Fruit fly (Drosophila melanogaster): ENCODE data around the gene LSm-4.

Gene LSm-4

DNA sequence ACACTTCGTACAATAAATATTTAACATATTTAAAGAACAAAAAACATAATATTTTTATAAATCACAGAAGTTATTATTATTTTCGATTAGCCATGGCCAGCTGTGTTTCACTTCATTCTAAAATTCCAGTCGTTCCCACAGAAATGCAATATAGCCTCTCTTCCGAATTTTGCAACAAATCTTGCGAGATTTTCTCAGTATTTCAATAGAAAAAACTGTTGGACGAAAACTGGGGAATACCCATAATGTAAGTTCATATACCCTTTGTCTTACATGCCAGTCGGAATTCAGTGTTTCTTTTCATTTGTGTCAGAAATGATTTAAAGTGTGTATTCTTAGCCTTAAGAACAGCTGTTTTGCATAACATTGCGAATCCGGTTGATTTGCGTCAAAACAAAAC lies 48.5 kb downstream of the LSm-4 start, which contains the start of the genes CtsL4 and ClpP (continued):
- TF ChIP-seq MBD-R2 (GFP tag; IDR thresholded peaks at IDR 0.05) (peak; percentile 95), Hr51 (GFP tag; optimal IDR thresholded peaks at IDR 0.05) (peak in 1 of 2 experiments; percentile 2), CG4282 (GFP tag; optimal IDR thresholded peaks at IDR 0.05) (peak; percentile 2), CG10366 (GFP tag; IDR thresholded peaks at IDR 0.05) (peak; percentile 38; the same call in 1 of the 2 replicates), pzg (GFP tag; optimal IDR thresholded peaks at IDR 0.05) (peak; percentile 72), rib (GFP tag; IDR thresholded peaks at IDR 0.05) (peak; percentile 83), CG12299 (tag; optimal IDR thresholded peaks at IDR 0.05) (peak; percentile 39), CG10959 (GFP tag; IDR thresholded peaks at IDR 0.05) (no peak), CG33213 (GFP tag; optimal IDR thresholded peaks at IDR 0.05) (peak; percentile 15), ham (GFP tag; IDR thresholded peaks at IDR 0.05) (no peak), CG15514 (GFP tag; optimal IDR thresholded peaks at IDR 0.05) (peak; percentile 53), Hr3 (GFP tag; optimal IDR thresholded peaks at IDR 0.05) (peak; percentile 51), Optix (GFP tag; IDR thresholded peaks at IDR 0.05) (peak; percentile 28; the same call in 1 of the 3 replicates), ewg (GFP tag; optimal IDR thresholded peaks at IDR 0.05) (no peak), CG11456 (GFP tag; IDR thresholded peaks at IDR 0.05) (peak; percentile 35; the same call in 1 of the 3 replicates), emc (GFP tag; optimal IDR thresholded peaks at IDR 0.05) (no peak), Xrp1 (GFP tag; IDR thresholded peaks at IDR 0.05) (peak; percentile 33; the same call in 1 of the 2 replicates), jumu (GFP tag; optimal IDR thresholded peaks at IDR 0.05) (no peak), HLH4C (GFP tag; IDR thresholded peaks at IDR 0.05; ENCODE audit: partially characterized antibody) (no peak), zen2 (GFP tag; IDR thresholded peaks at IDR 0.05; ENCODE audit: partially characterized antibody) (no peak), CG15601 (tag; optimal IDR thresholded peaks at IDR 0.05) (peak; percentile 39), unpg (GFP tag; optimal IDR thresholded peaks at IDR 0.05) (no peak), vfl (GFP tag; optimal IDR thresholded peaks at IDR 0.05) (peak; percentile 43), pita (GFP tag; optimal IDR thresholded peaks at IDR 0.05) (no peak), CG12942 (GFP tag; optimal IDR thresholded peaks at IDR 0.05) (peak; percentile 1), zfh1 (GFP tag; IDR thresholded peaks at IDR 0.05) (peak; percentile 25; the same call in 1 of the 3 replicates), Jarid2 (GFP tag; optimal IDR thresholded peaks at IDR 0.05) (no peak), CG7786 (GFP tag; optimal IDR thresholded peaks at IDR 0.05) (peak; percentile 11), CG9797 (GFP tag; optimal IDR thresholded peaks at IDR 0.05) (peak; percentile 1), cg (GFP tag; optimal IDR thresholded peaks at IDR 0.05) (no peak), CG10654 (GFP tag; optimal IDR thresholded peaks at IDR 0.05) (peak; percentile 4), HmgD (GFP tag; optimal IDR thresholded peaks at IDR 0.05) (peak; percentile 57), Nf-YC (tag; optimal IDR thresholded peaks at IDR 0.05) (peak; percentile 49), Max (GFP tag; optimal IDR thresholded peaks at IDR 0.05) (peak; percentile 20), CG3281 (GFP tag; optimal IDR thresholded peaks at IDR 0.05) (peak; percentile 4), ind (GFP tag; optimal IDR thresholded peaks at IDR 0.05) (peak; percentile 49), CG10462 (GFP tag; optimal IDR thresholded peaks at IDR 0.05) (no peak), CG4424 (GFP tag; optimal IDR thresholded peaks at IDR 0.05) (peak; percentile 35), org-1 (GFP tag; optimal IDR thresholded peaks at IDR 0.05) (no peak), tup (GFP tag; optimal IDR thresholded peaks at IDR 0.05) (no peak), Ssrp (tag; optimal IDR thresholded peaks at IDR 0.05) (peak; percentile 8), toy (GFP tag; IDR thresholded peaks at IDR 0.05) (no peak), Nf-YB (GFP tag; optimal IDR thresholded peaks at IDR 0.05) (peak; percentile 51), B-H1 (GFP tag; IDR thresholded peaks at IDR 0.05) (no peak; the same call in 2 of the 3 replicates), CG9609 (GFP tag; optimal IDR thresholded peaks at IDR 0.05) (peak; percentile 30), CG16815 (GFP tag; optimal IDR thresholded peaks at IDR 0.05) (no peak), CG15696 (tag; optimal IDR thresholded peaks at IDR 0.05) (peak; percentile 25), fd3F (GFP tag; optimal IDR thresholded peaks at IDR 0.05) (peak; percentile 42), maf-S (GFP tag; optimal IDR thresholded peaks at IDR 0.05) (peak; percentile 3), Stat92E (GFP tag; optimal IDR thresholded peaks at IDR 0.05) (no peak)

All from whole organism, embryonic.